Worm (Caenorhabditis elegans) whole organism, L2 larva: ENCODE data around the gene Y45G5AM.6.

Source experiments
- C34F6.9 ChIP-seq: fragments of 150-350 bp; optimal IDR thresholded peaks from 2 replicates; lab custom pipeline; 2014; ENCODE audit warnings: missing biosample characterization, missing genetic modification characterization
- F13H6.1 ChIP-seq: sonication (generic microtip); optimal IDR thresholded peaks from 2 replicates; lab custom pipeline; 2016; ENCODE audit warnings: missing genetic modification characterization, missing compliant biosample characterization
- Y55F3AM.14 ChIP-seq: fragments of 200-800 bp; sonication (Bioruptor generic); optimal IDR thresholded peaks from 2 replicates; lab custom pipeline; 2018; ENCODE audit warnings: mild to moderate bottlenecking, missing genetic modification characterization, missing compliant biosample characterization
- ZK546.5 ChIP-seq: sonication (generic microtip); optimal IDR thresholded peaks from 2 replicates; lab custom pipeline; 2017; ENCODE audit warnings: missing biosample characterization, missing genetic modification characterization
- alr-1 ChIP-seq: fragments of 150-350 bp; optimal IDR thresholded peaks from 2 replicates; lab custom pipeline; 2014; ENCODE audit warnings: missing biosample characterization, missing genetic modification characterization
- aly-2 ChIP-seq: fragments of 150-350 bp; optimal IDR thresholded peaks from 2 replicates; lab custom pipeline; 2014; ENCODE audit warnings: missing biosample characterization, missing genetic modification characterization
- ama-1 ChIP-seq: fragments of 150-350 bp; optimal IDR thresholded peaks from 2 replicates; lab custom pipeline; 2018; ENCODE audit warnings: inconsistent platforms
- ceh-16 ChIP-seq: fragments of 150-350 bp; optimal IDR thresholded peaks from 2 replicates; lab custom pipeline; 2014; ENCODE audit warnings: missing biosample characterization, missing genetic modification characterization
- ceh-82 ChIP-seq: fragments of 150-350 bp; optimal IDR thresholded peaks from 2 replicates; lab custom pipeline; 2014; ENCODE audit warnings: missing biosample characterization, missing genetic modification characterization
- crh-2 ChIP-seq: sonication (generic microtip); optimal IDR thresholded peaks from 2 replicates; lab custom pipeline; 2017; ENCODE audit warnings: missing biosample characterization, missing genetic modification characterization
- dmd-4 ChIP-seq: sonication (generic microtip); optimal IDR thresholded peaks from 2 replicates; lab custom pipeline; 2017; ENCODE audit warnings: missing biosample characterization, missing genetic modification characterization
- egl-27 ChIP-seq: sonication (generic microtip); optimal IDR thresholded peaks from 3 replicates; lab custom pipeline; 2017; ENCODE audit warnings: missing biosample characterization, missing genetic modification reagents, missing genetic modification characterization
- elt-1 ChIP-seq: fragments of 150-350 bp; optimal IDR thresholded peaks from 2 replicates; lab custom pipeline; 2014; ENCODE audit warnings: missing biosample characterization, missing genetic modification characterization
- elt-3 ChIP-seq: sonication (generic microtip); optimal IDR thresholded peaks from 2 replicates; lab custom pipeline; 2017; ENCODE audit warnings: missing biosample characterization, missing genetic modification characterization
- gmeb-1 ChIP-seq: fragments of 150-350 bp; optimal IDR thresholded peaks from 2 replicates; lab custom pipeline; 2014; ENCODE audit warnings: missing biosample characterization, missing genetic modification characterization
- lin-11 ChIP-seq: fragments of 150-350 bp; sonication (generic microtip); optimal IDR thresholded peaks from 2 replicates; lab custom pipeline; 2014; ENCODE audit warnings: missing biosample characterization, missing genetic modification characterization, inconsistent platforms, mixed read lengths
- lin-13 ChIP-seq: fragments of 150-350 bp; optimal IDR thresholded peaks from 2 replicates; lab custom pipeline; 2014; ENCODE audit warnings: missing biosample characterization, missing genetic modification reagents, missing genetic modification characterization
- lin-39 ChIP-seq: fragments of 150-350 bp; optimal IDR thresholded peaks from 2 replicates; lab custom pipeline; 2014; ENCODE audit warnings: missing biosample characterization, missing genetic modification reagents, missing genetic modification characterization
- lsy-2 ChIP-seq, 2 experiments: fragments of 150-350 bp in 1 of 2; sonication (generic microtip) in 1 of 2; optimal IDR thresholded peaks; 2 replicates each; lab custom pipeline; 2014 to 2017; ENCODE audit warnings: missing biosample characterization in 2 of 2, missing genetic modification characterization in 2 of 2
- mab-5 ChIP-seq: fragments of 150-350 bp; optimal IDR thresholded peaks from 2 replicates; lab custom pipeline; 2014; ENCODE audit warnings: missing biosample characterization, missing genetic modification characterization
- mbf-1 ChIP-seq: sonication (generic microtip); optimal IDR thresholded peaks from 2 replicates; lab custom pipeline; 2017; ENCODE audit warnings: missing biosample characterization, missing genetic modification characterization
- mdl-1 ChIP-seq, 2 experiments: fragments of 150-350 bp in 1 of 2; sonication (generic microtip) in 1 of 2; optimal IDR thresholded peaks; 2 replicates each; lab custom pipeline; 2017; ENCODE audit warnings: missing biosample characterization in 2 of 2, missing genetic modification characterization in 2 of 2
- nhr-10 ChIP-seq: sonication (generic microtip); optimal IDR thresholded peaks from 2 replicates; lab custom pipeline; 2017; ENCODE audit warnings: missing biosample characterization, missing genetic modification characterization
- nhr-11 ChIP-seq: fragments of 150-350 bp; optimal IDR thresholded peaks from 2 replicates; lab custom pipeline; 2014; ENCODE audit warnings: missing biosample characterization, missing genetic modification characterization
- nhr-12 ChIP-seq: fragments of 150-350 bp; optimal IDR thresholded peaks from 2 replicates; lab custom pipeline; 2014; ENCODE audit warnings: missing biosample characterization, missing genetic modification characterization
- nhr-129 ChIP-seq: fragments of 150-350 bp; optimal IDR thresholded peaks from 2 replicates; lab custom pipeline; 2014; ENCODE audit warnings: missing biosample characterization, missing genetic modification characterization
- nhr-23 ChIP-seq: fragments of 150-350 bp; optimal IDR thresholded peaks from 2 replicates; lab custom pipeline; 2014; ENCODE audit warnings: missing biosample characterization, missing genetic modification reagents, missing genetic modification characterization
- nhr-237 ChIP-seq: fragments of 150-350 bp; optimal IDR thresholded peaks from 2 replicates; lab custom pipeline; 2014; ENCODE audit warnings: missing biosample characterization, missing genetic modification characterization
- nhr-25 ChIP-seq: fragments of 150-350 bp; sonication (generic microtip); optimal IDR thresholded peaks from 3 replicates; lab custom pipeline; 2014; ENCODE audit warnings: missing biosample characterization, missing genetic modification characterization
- nhr-6 ChIP-seq: fragments of 150-350 bp; optimal IDR thresholded peaks from 2 replicates; lab custom pipeline; 2014; ENCODE audit warnings: missing biosample characterization, missing genetic modification characterization
- nhr-77 ChIP-seq: fragments of 150-350 bp; optimal IDR thresholded peaks from 2 replicates; lab custom pipeline; 2014; ENCODE audit warnings: missing biosample characterization, missing genetic modification characterization
- peb-1 ChIP-seq: fragments of 150-350 bp; optimal IDR thresholded peaks from 2 replicates; lab custom pipeline; 2014; ENCODE audit warnings: missing biosample characterization, missing genetic modification characterization
- sem-4 ChIP-seq: fragments of 150-350 bp; optimal IDR thresholded peaks from 2 replicates; lab custom pipeline; 2014; ENCODE audit warnings: missing biosample characterization, missing genetic modification reagents, missing genetic modification characterization
- skn-1 ChIP-seq: sonication (generic microtip); optimal IDR thresholded peaks from 2 replicates; lab custom pipeline; 2017; ENCODE audit warnings: missing biosample characterization, missing genetic modification characterization
- sma-3 ChIP-seq: sonication (generic microtip); optimal IDR thresholded peaks from 2 replicates; lab custom pipeline; 2016; ENCODE audit warnings: missing genetic modification reagents, missing genetic modification characterization, missing compliant biosample characterization
- sma-9 ChIP-seq, 2 experiments: fragments of 150-350 bp in 1 of 2; sonication (generic microtip) in 1 of 2; optimal IDR thresholded peaks; 2 replicates each; lab custom pipeline; 2014 to 2016; ENCODE audit warnings: missing genetic modification characterization in 2 of 2, mild to moderate bottlenecking in 1 of 2, missing biosample characterization in 1 of 2, missing compliant biosample characterization in 1 of 2, missing genetic modification reagents in 1 of 2, moderate library complexity in 1 of 2
- snpc-4 ChIP-seq: fragments of 150-350 bp; optimal IDR thresholded peaks from 2 replicates; lab custom pipeline; 2014; ENCODE audit warnings: missing biosample characterization, missing genetic modification characterization
- unc-39 ChIP-seq: fragments of 150-350 bp; optimal IDR thresholded peaks from 2 replicates; lab custom pipeline; 2014; ENCODE audit warnings: missing biosample characterization, missing genetic modification characterization
- unc-55 ChIP-seq: fragments of 150-350 bp; sonication (generic microtip); optimal IDR thresholded peaks from 3 replicates; lab custom pipeline; 2014; ENCODE audit warnings: missing biosample characterization, missing genetic modification reagents, missing genetic modification characterization
- unc-62 ChIP-seq: fragments of 150-350 bp; optimal IDR thresholded peaks from 2 replicates; lab custom pipeline; 2014; ENCODE audit warnings: missing biosample characterization, missing genetic modification reagents, missing genetic modification characterization
- zag-1 ChIP-seq: fragments of 150-350 bp; optimal IDR thresholded peaks from 2 replicates; lab custom pipeline; 2014; ENCODE audit warnings: missing biosample characterization, missing genetic modification characterization
- ztf-1 ChIP-seq: fragments of 200-800 bp; sonication (Bioruptor generic); conservative IDR thresholded peaks from 2 replicates; pipeline ENCODE4 v1.3.6; 2022; ENCODE audit warnings: missing genetic modification characterization, missing compliant biosample characterization
- ztf-11 ChIP-seq: sonication (generic microtip); optimal IDR thresholded peaks from 2 replicates; lab custom pipeline; 2017; ENCODE audit warnings: missing biosample characterization, missing genetic modification characterization
- ztf-4 ChIP-seq: fragments of 150-350 bp; optimal IDR thresholded peaks from 2 replicates; lab custom pipeline; 2014; ENCODE audit warnings: missing biosample characterization, missing genetic modification characterization

Y45G5AM.6 gene

ce11 chrV:4157291-4157690 lies 5.2 kb upstream of the Y45G5AM.6 start:
- TF ChIP-seq unc-62 (GFP tag; lab: Kevin White, UChicago), result no peak
- TF ChIP-seq ztf-4, result peak; percentile 34
- TF ChIP-seq dmd-4, result no peak
- peak; percentile 39 for TF ChIP-seq C34F6.9 (tag; lab: Kevin White, UChicago)
- no peak for TF ChIP-seq lin-13 (GFP tag; lab: Kevin White, UChicago)
- TF ChIP-seq nhr-23 (tag; lab: Kevin White, UChicago), result no peak
- no peak for TF ChIP-seq skn-1 (tag; lab: Kevin White, UChicago)
- no peak for TF ChIP-seq mab-5 (tag; lab: Kevin White, UChicago)
- no peak for TF ChIP-seq nhr-6
- TF ChIP-seq sma-9 (GFP tag; optimal IDR thresholded peaks at IDR 0.05; lab: Kevin White, UChicago), result peak; percentile 48
- TF ChIP-seq sma-9 (tag; optimal IDR thresholded peaks at IDR 0.05; lab: Kevin White, UChicago), result no peak
- peak in 1 of 2 experiments; percentile 48 for TF ChIP-seq lsy-2 (tag; optimal IDR thresholded peaks at IDR 0.05; lab: Kevin White, UChicago)
- TF ChIP-seq unc-39 (tag; lab: Kevin White, UChicago), result no peak
- no peak for TF ChIP-seq elt-1 (tag; lab: Kevin White, UChicago)
- TF ChIP-seq ceh-82, result no peak
- no peak for TF ChIP-seq lin-39 (tag; lab: Kevin White, UChicago)
- no peak for TF ChIP-seq snpc-4 (tag; lab: Kevin White, UChicago)
- no peak for TF ChIP-seq unc-55 (GFP tag; lab: Kevin White, UChicago)
- TF ChIP-seq ceh-16 (tag; lab: Kevin White, UChicago), result no peak
- no peak for TF ChIP-seq nhr-10 (tag; lab: Kevin White, UChicago)
- TF ChIP-seq ama-1, result no peak
- TF ChIP-seq mbf-1, result no peak
- no peak for TF ChIP-seq egl-27
- TF ChIP-seq F13H6.1 (tag; lab: Kevin White, UChicago), result peak; percentile 85
- TF ChIP-seq ztf-11 (tag; lab: Kevin White, UChicago), result no peak
- TF ChIP-seq mdl-1 (tag; optimal IDR thresholded peaks at IDR 0.05; lab: Kevin White, UChicago), result no peak
- TF ChIP-seq zag-1, result no peak
- TF ChIP-seq ztf-1 (GFP tag; lab: Robert Waterston, UW), result no peak
- TF ChIP-seq lin-11, result no peak
- TF ChIP-seq elt-3 (tag; lab: Kevin White, UChicago), result no peak
- no peak for TF ChIP-seq crh-2 (tag; lab: Kevin White, UChicago)
- peak; percentile 66 for TF ChIP-seq nhr-129 (tag; lab: Kevin White, UChicago)
- no peak for TF ChIP-seq peb-1 (tag; lab: Kevin White, UChicago)
- TF ChIP-seq sma-3 (GFP tag; lab: Kevin White, UChicago), result no peak
- no peak for TF ChIP-seq nhr-237 (tag; lab: Kevin White, UChicago)

ce11 chrV:4151400-4151799 lies 700 bp downstream of the Y45G5AM.6 start:
- TF ChIP-seq lin-13 (GFP tag; lab: Kevin White, UChicago) (no peak), zag-1 (no peak), nhr-10 (tag; lab: Kevin White, UChicago) (no peak), dmd-4 (no peak)

ce11 chrV:4144205-4144604 lies 7.9 kb downstream of the Y45G5AM.6 start, which contains the start of gene Y45G5AL.1:
Gene Y45G5AL.1 (plus strand): TSS chrV:4144505.
- no peak for TF ChIP-seq elt-1 (tag; lab: Kevin White, UChicago)
- no peak for TF ChIP-seq skn-1 (tag; lab: Kevin White, UChicago)
- TF ChIP-seq nhr-10 (tag; lab: Kevin White, UChicago), result no peak
- TF ChIP-seq nhr-77 (tag; lab: Kevin White, UChicago), result no peak
- no peak for TF ChIP-seq alr-1
- TF ChIP-seq nhr-12, result no peak
- no peak for TF ChIP-seq lin-11
- TF ChIP-seq ceh-16 (tag; lab: Kevin White, UChicago), result no peak
- TF ChIP-seq mdl-1 (tag; optimal IDR thresholded peaks at IDR 0.05; lab: Kevin White, UChicago), result no peak
- no peak for TF ChIP-seq unc-39 (tag; lab: Kevin White, UChicago)
- TF ChIP-seq ama-1, result no peak
- no peak for TF ChIP-seq snpc-4 (tag; lab: Kevin White, UChicago)
- no peak for TF ChIP-seq nhr-23 (tag; lab: Kevin White, UChicago)

ce11 chrV:4143034-4143433 lies 9.1 kb downstream of the Y45G5AM.6 start:
- peak; percentile 73 for TF ChIP-seq sem-4 (tag; lab: Kevin White, UChicago)
- no peak for TF ChIP-seq aly-2 (tag; lab: Kevin White, UChicago)
- no peak for TF ChIP-seq skn-1 (tag; lab: Kevin White, UChicago)
- no peak for TF ChIP-seq nhr-11 (tag; lab: Kevin White, UChicago)
- peak; percentile 78 for TF ChIP-seq gmeb-1 (tag; lab: Kevin White, UChicago)
- TF ChIP-seq nhr-25 (tag; lab: Kevin White, UChicago), result peak; percentile 91
- peak; percentile 69 for TF ChIP-seq Y55F3AM.14 (GFP tag; lab: Kevin White, UChicago)
- no peak for TF ChIP-seq lin-39 (tag; lab: Kevin White, UChicago)
- TF ChIP-seq ztf-11 (tag; lab: Kevin White, UChicago), result no peak
- TF ChIP-seq mab-5 (tag; lab: Kevin White, UChicago), result peak; percentile 82
- TF ChIP-seq F13H6.1 (tag; lab: Kevin White, UChicago), result peak; percentile 76
- TF ChIP-seq C34F6.9 (tag; lab: Kevin White, UChicago), result peak; percentile 95
- TF ChIP-seq elt-3 (tag; lab: Kevin White, UChicago), result no peak
- TF ChIP-seq mdl-1 (tag; optimal IDR thresholded peaks at IDR 0.05; lab: Kevin White, UChicago), result peak in 1 of 2 experiments; percentile 33
- no peak for TF ChIP-seq ceh-16 (tag; lab: Kevin White, UChicago)
- peak; percentile 63 for TF ChIP-seq ztf-4
- TF ChIP-seq nhr-12, result no peak
- peak; percentile 78 for TF ChIP-seq lin-13 (GFP tag; lab: Kevin White, UChicago)
- TF ChIP-seq egl-27, result peak; percentile 54
- TF ChIP-seq ZK546.5 (tag; lab: Kevin White, UChicago), result no peak
- peak; percentile 60 for TF ChIP-seq nhr-129 (tag; lab: Kevin White, UChicago)
- TF ChIP-seq nhr-23 (tag; lab: Kevin White, UChicago), result no peak
- TF ChIP-seq unc-55 (GFP tag; lab: Kevin White, UChicago), result peak; percentile 77
- no peak for TF ChIP-seq nhr-6
- TF ChIP-seq snpc-4 (tag; lab: Kevin White, UChicago), result peak; percentile 4
- no peak for TF ChIP-seq alr-1
- peak; percentile 38 for TF ChIP-seq lin-11
- no peak for TF ChIP-seq dmd-4
